Fruit fly (Drosophila melanogaster) whole organism, prepupa: ENCODE results near the gene CG43235.

ENCODE experiments used
- CG10669 ChIP-seq: fragments of 200-800 bp; sonication (Bioruptor generic); optimal IDR thresholded peaks from 3 replicates; lab custom pipeline; 2018; ENCODE audit warnings: missing biosample characterization, mild to moderate bottlenecking, missing genetic modification characterization, moderate library complexity
- CG15336 ChIP-seq: fragments of 200-800 bp; sonication (Bioruptor generic); IDR thresholded peaks from 2 replicates; pipeline ENCODE4 v1.3.6; 2022; ENCODE audit warnings: missing biosample characterization, missing genetic modification characterization
- CG1621 ChIP-seq: fragments of 200-800 bp; sonication (Bioruptor generic); optimal IDR thresholded peaks from 3 replicates; lab custom pipeline; 2018; ENCODE audit warnings: missing biosample characterization, mild to moderate bottlenecking, missing genetic modification characterization
- CG16779 ChIP-seq: fragments of 200-800 bp; sonication (Bioruptor generic); optimal IDR thresholded peaks from 3 replicates; lab custom pipeline; 2017; ENCODE audit warnings: missing biosample characterization, mild to moderate bottlenecking, missing genetic modification characterization
- CG31627 ChIP-seq: fragments of 200-800 bp; sonication (Bioruptor generic); optimal IDR thresholded peaks from 3 replicates; lab custom pipeline; 2016; ENCODE audit warnings: missing biosample characterization, missing genetic modification characterization
- CG32006 ChIP-seq: fragments of 200-800 bp; sonication (Bioruptor generic); optimal IDR thresholded peaks from 3 replicates; lab custom pipeline; 2017; ENCODE audit warnings: missing biosample characterization, mild to moderate bottlenecking, missing genetic modification characterization
- CG34406 ChIP-seq: fragments of 200-800 bp; sonication (Bioruptor generic); optimal IDR thresholded peaks from 3 replicates; lab custom pipeline; 2016; ENCODE audit warnings: missing biosample characterization, missing genetic modification characterization
- CG3919 ChIP-seq: fragments of 200-800 bp; sonication (Bioruptor generic); optimal IDR thresholded peaks from 3 replicates; lab custom pipeline; 2016; ENCODE audit warnings: missing biosample characterization, missing genetic modification characterization
- CG4318 ChIP-seq: fragments of 200-800 bp; sonication (Bioruptor generic); optimal IDR thresholded peaks from 3 replicates; lab custom pipeline; 2017; ENCODE audit warnings: missing biosample characterization, mild to moderate bottlenecking, missing genetic modification characterization
- CG6276 ChIP-seq: fragments of 200-800 bp; sonication (Bioruptor generic); optimal IDR thresholded peaks from 2 replicates; lab custom pipeline; 2017; ENCODE audit warnings: missing biosample characterization, mild to moderate bottlenecking, missing genetic modification characterization
- CG6792 ChIP-seq: fragments of 200-800 bp; sonication (Bioruptor generic); optimal IDR thresholded peaks from 3 replicates; lab custom pipeline; 2016; ENCODE audit warnings: missing biosample characterization, missing genetic modification characterization
- CG6808 ChIP-seq: fragments of 200-800 bp; sonication (Bioruptor generic); optimal IDR thresholded peaks from 3 replicates; lab custom pipeline; 2017; ENCODE audit warnings: missing biosample characterization, missing genetic modification characterization, mild to moderate bottlenecking, moderate library complexity, missing genetic modification reagents
- CG6854 ChIP-seq: fragments of 200-800 bp; sonication (Bioruptor generic); optimal IDR thresholded peaks from 2 replicates; lab custom pipeline; 2017; ENCODE audit warnings: missing biosample characterization, mild to moderate bottlenecking, missing genetic modification characterization
- CG7368 ChIP-seq: fragments of 200-800 bp; sonication (Bioruptor generic); optimal IDR thresholded peaks from 3 replicates; lab custom pipeline; 2016; ENCODE audit warnings: missing biosample characterization, missing genetic modification characterization
- CG8632 ChIP-seq: fragments of 200-800 bp; sonication (Bioruptor generic); optimal IDR thresholded peaks from 3 replicates; lab custom pipeline; 2016; ENCODE audit warnings: missing biosample characterization, missing genetic modification characterization
- CG9139 ChIP-seq: fragments of 200-800 bp; sonication (Bioruptor generic); optimal IDR thresholded peaks from 3 replicates; lab custom pipeline; 2017; ENCODE audit warnings: missing biosample characterization, mild to moderate bottlenecking, missing genetic modification characterization
- Eip75B ChIP-seq: fragments of 200-800 bp; sonication (Bioruptor generic); optimal IDR thresholded peaks from 3 replicates; lab custom pipeline; 2016; ENCODE audit warnings: missing biosample characterization, missing genetic modification characterization
- Eip78C ChIP-seq: fragments of 200-800 bp; sonication (Bioruptor generic); peaks from one replicate; lab custom pipeline; 2016; ENCODE audit warnings: missing biosample characterization, missing genetic modification characterization
- Eip93F ChIP-seq: fragments of 200-800 bp; sonication (Bioruptor generic); optimal IDR thresholded peaks from 2 replicates; lab custom pipeline; 2016; ENCODE audit warnings: missing biosample characterization, mild to moderate bottlenecking, missing genetic modification characterization
- Ets21C ChIP-seq: fragments of 200-800 bp; sonication (Bioruptor generic); optimal IDR thresholded peaks from 3 replicates; lab custom pipeline; 2016; ENCODE audit warnings: missing biosample characterization, missing genetic modification characterization
- Ets96B ChIP-seq: fragments of 200-800 bp; optimal IDR thresholded peaks from 2 replicates; lab custom pipeline; 2019; ENCODE audit warnings: missing biosample characterization, mild to moderate bottlenecking, missing genetic modification characterization, moderate library complexity
- Gug ChIP-seq: fragments of 200-800 bp; sonication (Bioruptor generic); IDR thresholded peaks from 2 replicates; pipeline ENCODE4 v1.3.6; 2022; ENCODE audit warnings: missing biosample characterization, missing genetic modification characterization
- Hr38 ChIP-seq: sonication (Bioruptor generic); optimal IDR thresholded peaks from 2 replicates; lab custom pipeline; 2016; ENCODE audit warnings: missing biosample characterization, missing genetic modification characterization
- Hr39 ChIP-seq: fragments of 200-800 bp; sonication (Bioruptor generic); optimal IDR thresholded peaks from 2 replicates; lab custom pipeline; 2016; ENCODE audit warnings: missing biosample characterization, missing genetic modification characterization
- Hr4 ChIP-seq: fragments of 200-800 bp; sonication (Bioruptor generic); optimal IDR thresholded peaks from 3 replicates; lab custom pipeline; 2016; ENCODE audit warnings: missing biosample characterization, missing genetic modification characterization
- Lpt ChIP-seq: fragments of 200-800 bp; sonication (Bioruptor generic); optimal IDR thresholded peaks from 3 replicates; lab custom pipeline; 2016; ENCODE audit warnings: missing biosample characterization, missing genetic modification characterization
- Smox ChIP-seq: fragments of 200-800 bp; sonication (Bioruptor generic); optimal IDR thresholded peaks from 3 replicates; lab custom pipeline; 2016; ENCODE audit warnings: missing biosample characterization, missing genetic modification characterization
- Sox102F ChIP-seq: fragments of 200-800 bp; sonication (Bioruptor generic); optimal IDR thresholded peaks from 2 replicates; lab custom pipeline; 2016; ENCODE audit warnings: missing biosample characterization, mild to moderate bottlenecking, missing genetic modification characterization
- Sox14 ChIP-seq: fragments of 200-800 bp; sonication (Bioruptor generic); optimal IDR thresholded peaks from 3 replicates; lab custom pipeline; 2016; ENCODE audit warnings: missing biosample characterization, missing genetic modification characterization
- Sox15 ChIP-seq: fragments of 200-800 bp; sonication (Bioruptor generic); optimal IDR thresholded peaks from 3 replicates; lab custom pipeline; 2016; ENCODE audit warnings: missing biosample characterization, missing genetic modification characterization
- achi ChIP-seq: fragments of 200-800 bp; sonication (Bioruptor generic); optimal IDR thresholded peaks from 3 replicates; lab custom pipeline; 2016; ENCODE audit warnings: missing biosample characterization, missing genetic modification characterization
- acj6 ChIP-seq: fragments of 200-800 bp; sonication (Bioruptor generic); optimal IDR thresholded peaks from 3 replicates; lab custom pipeline; 2016; ENCODE audit warnings: missing biosample characterization, missing genetic modification characterization
- cyc ChIP-seq: fragments of 200-800 bp; sonication (Bioruptor generic); optimal IDR thresholded peaks from 3 replicates; lab custom pipeline; 2016; ENCODE audit warnings: missing biosample characterization, missing genetic modification characterization
- dac ChIP-seq: fragments of 200-800 bp; sonication (Bioruptor generic); optimal IDR thresholded peaks from 2 replicates; lab custom pipeline; 2017; ENCODE audit warnings: missing biosample characterization, mild to moderate bottlenecking, missing genetic modification characterization
- dsx ChIP-seq: fragments of 200-800 bp; optimal IDR thresholded peaks from 3 replicates; lab custom pipeline; 2019; ENCODE audit warnings: missing biosample characterization, mild to moderate bottlenecking, missing genetic modification characterization, moderate library complexity; ENCODE audit not compliant: poor library complexity, severe bottlenecking
- eg ChIP-seq: fragments of 200-800 bp; sonication (Bioruptor generic); IDR thresholded peaks from 3 replicates; pipeline ENCODE4 v1.3.6; 2022; ENCODE audit warnings: missing biosample characterization, missing genetic modification characterization
- esn ChIP-seq: fragments of 200-800 bp; sonication (Bioruptor generic); optimal IDR thresholded peaks from 2 replicates; lab custom pipeline; 2016; ENCODE audit warnings: missing biosample characterization, mild to moderate bottlenecking, missing genetic modification characterization, moderate library complexity
- fkh ChIP-seq: fragments of 200-800 bp; sonication (Bioruptor generic); optimal IDR thresholded peaks from 3 replicates; lab custom pipeline; 2017; ENCODE audit warnings: missing biosample characterization, mild to moderate bottlenecking, missing genetic modification characterization, moderate library complexity
- lz ChIP-seq: fragments of 200-800 bp; sonication (Bioruptor generic); optimal IDR thresholded peaks from 3 replicates; lab custom pipeline; 2016; ENCODE audit warnings: missing biosample characterization, missing genetic modification characterization
- net ChIP-seq: fragments of 200-800 bp; sonication (Bioruptor generic); optimal IDR thresholded peaks from 3 replicates; lab custom pipeline; 2016; ENCODE audit warnings: missing biosample characterization, missing genetic modification characterization
- pdm3 ChIP-seq: fragments of 200-800 bp; sonication (Bioruptor generic); optimal IDR thresholded peaks from 3 replicates; lab custom pipeline; 2016; ENCODE audit warnings: missing biosample characterization, missing genetic modification characterization
- salr ChIP-seq, 2 experiments: fragments of 200-800 bp; sonication (Bioruptor generic); optimal IDR thresholded peaks; 3 replicates each; lab custom pipeline; 2016 to 2018; ENCODE audit warnings: missing biosample characterization in 2 of 2, missing genetic modification characterization in 2 of 2, mild to moderate bottlenecking in 1 of 2
- spab ChIP-seq: fragments of 200-800 bp; sonication (Bioruptor generic); optimal IDR thresholded peaks from 2 replicates; lab custom pipeline; 2017; ENCODE audit warnings: missing biosample characterization, mild to moderate bottlenecking, missing genetic modification characterization, missing genetic modification reagents
- ss ChIP-seq, 2 experiments: fragments of 200-800 bp; sonication (Bioruptor generic); optimal IDR thresholded peaks; 2 replicates in 1 of 2; 3 replicates in 1 of 2; lab custom pipeline; 2017 to 2018; ENCODE audit warnings: mild to moderate bottlenecking in 2 of 2, missing biosample characterization in 2 of 2, missing genetic modification characterization in 2 of 2, moderate library complexity in 1 of 2
- svp ChIP-seq: fragments of 200-800 bp; sonication (Bioruptor generic); peaks from one replicate; lab custom pipeline; 2016; ENCODE audit warnings: missing biosample characterization, missing genetic modification characterization
- topi ChIP-seq: fragments of 200-800 bp; sonication (Bioruptor generic); optimal IDR thresholded peaks from 3 replicates; lab custom pipeline; 2016; ENCODE audit warnings: missing biosample characterization, missing genetic modification characterization

Gene CG43235

dm6 chr2L:7702383-7703188 lies 9.8 kb downstream of the CG43235 start, which contains the start of gene Tep3 (continued):
- TF ChIP-seq salr (GFP tag; optimal IDR thresholded peaks at IDR 0.05; lab: Kevin White, UChicago) (no peak), CG7368 (GFP tag; lab: Kevin White, UChicago) (no peak), esn (GFP tag; lab: Kevin White, UChicago) (peak; percentile 61), lz (peak; percentile 33), CG15336 (GFP tag; lab: Robert Waterston, UW) (peak; percentile 35; the same call in 1 of the 2 replicates), cyc (GFP tag; lab: Kevin White, UChicago) (peak; percentile 51), Sox102F (no peak), dac (GFP tag; lab: Kevin White, UChicago) (no peak), Sox15 (GFP tag; lab: Kevin White, UChicago) (no peak), CG34406 (GFP tag; lab: Kevin White, UChicago) (peak; percentile 46), CG32006 (GFP tag; lab: Kevin White, UChicago) (peak; percentile 64), ss (GFP tag; optimal IDR thresholded peaks at IDR 0.05; lab: Kevin White, UChicago) (peak in 1 of 2 experiments; percentile 45), eg (GFP tag; lab: Robert Waterston, UW) (peak; percentile 55), Eip75B (GFP tag; lab: Kevin White, UChicago) (peak; percentile 34), CG6276 (peak; percentile 34), CG1621 (tag; lab: Kevin White, UChicago) (no peak), pdm3 (GFP tag; lab: Kevin White, UChicago) (peak; percentile 62), Ets21C (GFP tag; lab: Kevin White, UChicago) (peak; percentile 46), CG10669 (peak; percentile 51), CG4318 (GFP tag; lab: Kevin White, UChicago) (no peak), CG9139 (GFP tag; lab: Kevin White, UChicago) (peak; percentile 10), CG6854 (GFP tag; lab: Kevin White, UChicago) (peak; percentile 85), CG8632 (GFP tag; lab: Kevin White, UChicago) (peak; percentile 55), Ets96B (tag; lab: Kevin White, UChicago) (peak; percentile 38), Hr39 (GFP tag; lab: Kevin White, UChicago) (peak; percentile 48), CG6808 (GFP tag; lab: Kevin White, UChicago) (peak; percentile 26), CG6792 (GFP tag; lab: Kevin White, UChicago) (peak; percentile 49), acj6 (GFP tag; lab: Kevin White, UChicago) (peak; percentile 63), Hr38 (GFP tag; lab: Kevin White, UChicago) (no peak)

- peak; percentile 87 for TF ChIP-seq CG8632 (GFP tag; lab: Kevin White, UChicago)
- peak; percentile 34 for TF ChIP-seq CG6276
- no peak for TF ChIP-seq fkh (GFP tag; lab: Kevin White, UChicago)
- peak; percentile 81 for TF ChIP-seq topi
- TF ChIP-seq Smox (GFP tag; lab: Kevin White, UChicago), result peak; percentile 77
- peak; percentile 73 for TF ChIP-seq CG3919 (GFP tag; lab: Kevin White, UChicago)
- TF ChIP-seq Sox14 (GFP tag; lab: Kevin White, UChicago), result peak; percentile 83
- TF ChIP-seq net (GFP tag; lab: Kevin White, UChicago), result peak; percentile 79
- TF ChIP-seq Eip78C (GFP tag; lab: Kevin White, UChicago), result peak; percentile 96
- peak; percentile 73 for TF ChIP-seq CG7368 (GFP tag; lab: Kevin White, UChicago)
- TF ChIP-seq lz, result peak; percentile 80
- peak; percentile 81; the same call in 1 of the 2 replicates for TF ChIP-seq CG15336 (GFP tag; lab: Robert Waterston, UW)
- TF ChIP-seq Gug (GFP tag; lab: Robert Waterston, UW), result no peak
- peak; percentile 80 for TF ChIP-seq achi (GFP tag; lab: Kevin White, UChicago)
- TF ChIP-seq dac (GFP tag; lab: Kevin White, UChicago), result no peak
- TF ChIP-seq CG9139 (GFP tag; lab: Kevin White, UChicago), result peak; percentile 68
- peak; percentile 50 for TF ChIP-seq Lpt (GFP tag; lab: Kevin White, UChicago)
- TF ChIP-seq svp, result peak; percentile 82
- peak; percentile 77 for TF ChIP-seq CG32006 (GFP tag; lab: Kevin White, UChicago)
- TF ChIP-seq Eip75B (GFP tag; lab: Kevin White, UChicago), result peak; percentile 83
- peak; percentile 62 for TF ChIP-seq Hr4 (GFP tag; lab: Kevin White, UChicago)
- peak; percentile 61 to 81 for TF ChIP-seq ss (GFP tag; optimal IDR thresholded peaks at IDR 0.05; lab: Kevin White, UChicago)
- TF ChIP-seq Eip93F (GFP tag; lab: Kevin White, UChicago), result no peak
- TF ChIP-seq dsx (GFP tag; lab: Kevin White, UChicago), result peak; percentile 74
- TF ChIP-seq CG16779, result peak; percentile 40
- TF ChIP-seq spab, result peak; percentile 68
- TF ChIP-seq CG6808 (GFP tag; lab: Kevin White, UChicago), result peak; percentile 79
- peak; percentile 80 for TF ChIP-seq CG31627
- peak; percentile 86 for TF ChIP-seq CG34406 (GFP tag; lab: Kevin White, UChicago)
Measured at dm6 chr2L:7703534-7703933, 10.7 kb downstream of the CG43235 start.
